Worm (Caenorhabditis elegans) whole organism, L4 larva: ENCODE measurements around the gene srh-288.

Experiments
- R02D3.7 ChIP-seq: fragments of 150-350 bp; sonication (generic microtip); optimal IDR thresholded peaks from 3 replicates; lab custom pipeline; 2014; ENCODE audit warnings: missing biosample characterization, missing genetic modification characterization
- Y48G9A.11 ChIP-seq: fragments of 200-800 bp; sonication (Bioruptor generic); IDR thresholded peaks from 2 replicates; pipeline ENCODE4 v1.3.6; 2022; ENCODE audit warnings: missing genetic modification reagents, missing genetic modification characterization, missing compliant biosample characterization
- aha-1 ChIP-seq: fragments of 150-350 bp; peaks from one replicate; lab custom pipeline; 2014; ENCODE audit warnings: missing biosample characterization, missing genetic modification characterization
- aly-2 ChIP-seq: sonication (generic microtip); optimal IDR thresholded peaks from 2 replicates; lab custom pipeline; 2018; ENCODE audit warnings: missing biosample characterization, missing genetic modification characterization
- attf-4 ChIP-seq: sonication (generic microtip); optimal IDR thresholded peaks from 3 replicates; lab custom pipeline; 2017; ENCODE audit warnings: missing biosample characterization, missing genetic modification characterization
- ceh-32 ChIP-seq: sonication (generic microtip); optimal IDR thresholded peaks from 2 replicates; lab custom pipeline; 2016; ENCODE audit warnings: mild to moderate bottlenecking, missing genetic modification characterization, missing compliant biosample characterization; ENCODE audit not compliant: poor library complexity
- ceh-44 ChIP-seq: fragments of 200-800 bp; sonication (Bioruptor generic); IDR thresholded peaks from 2 replicates; pipeline ENCODE4 v1.3.6; 2022; ENCODE audit warnings: missing genetic modification reagents, missing genetic modification characterization, missing compliant biosample characterization
- ceh-82 ChIP-seq: sonication (generic microtip); optimal IDR thresholded peaks from 2 replicates; lab custom pipeline; 2017; ENCODE audit warnings: missing biosample characterization, missing genetic modification characterization
- cey-2 ChIP-seq: sonication (generic microtip); optimal IDR thresholded peaks from 3 replicates; lab custom pipeline; 2017; ENCODE audit warnings: missing genetic modification characterization, mild to moderate bottlenecking, missing compliant biosample characterization, antibody characterized with exemption, borderline replicate concordance; ENCODE audit not compliant: insufficient read depth
- daf-19 ChIP-seq: fragments of 200-800 bp; sonication (Bioruptor generic); conservative IDR thresholded peaks from 2 replicates; pipeline ENCODE4 v1.3.6; 2022; ENCODE audit warnings: missing genetic modification characterization, missing compliant biosample characterization
- daf-8 ChIP-seq: fragments of 200-800 bp; sonication (Bioruptor generic); IDR thresholded peaks from 2 replicates; pipeline ENCODE4 v1.3.6; 2022; ENCODE audit warnings: missing genetic modification characterization, missing compliant biosample characterization
- dve-1 ChIP-seq: sonication (generic microtip); optimal IDR thresholded peaks from 2 replicates; lab custom pipeline; 2017; ENCODE audit warnings: antibody characterized with exemption, mild to moderate bottlenecking, missing genetic modification characterization, missing compliant biosample characterization; ENCODE audit not compliant: insufficient read depth
- egl-27 ChIP-seq: sonication (generic microtip); optimal IDR thresholded peaks from 3 replicates; lab custom pipeline; 2017; ENCODE audit warnings: missing biosample characterization, missing genetic modification reagents, missing genetic modification characterization
- lin-29 ChIP-seq: fragments of 200-800 bp; sonication (Bioruptor generic); IDR thresholded peaks from 2 replicates; pipeline ENCODE4 v1.3.6; 2022; ENCODE audit warnings: missing genetic modification reagents, missing genetic modification characterization, missing compliant biosample characterization
- lin-38 ChIP-seq: fragments of 200-800 bp; sonication (Bioruptor generic); IDR thresholded peaks from 2 replicates; pipeline ENCODE4 v1.3.6; 2022; ENCODE audit warnings: missing genetic modification reagents, missing genetic modification characterization, missing compliant biosample characterization
- lin-39 ChIP-seq: fragments of 150-350 bp; optimal IDR thresholded peaks from 2 replicates; lab custom pipeline; 2014; ENCODE audit warnings: missing biosample characterization, missing genetic modification reagents, missing genetic modification characterization
- lsy-2 ChIP-seq, 2 experiments: fragments of 150-350 bp in 1 of 2; sonication (generic microtip) in 1 of 2; optimal IDR thresholded peaks; 2 replicates each; lab custom pipeline; 2014 to 2017; ENCODE audit warnings: missing biosample characterization in 2 of 2, missing genetic modification characterization in 2 of 2
- mdl-1 ChIP-seq, 2 experiments: fragments of 150-350 bp in 1 of 2; sonication (generic microtip) in 1 of 2; optimal IDR thresholded peaks; 2 replicates each; lab custom pipeline; 2014 to 2017; ENCODE audit warnings: missing biosample characterization in 2 of 2, missing genetic modification characterization in 2 of 2
- mxl-3 ChIP-seq: fragments of 200-800 bp; sonication (Bioruptor generic); optimal IDR thresholded peaks from 2 replicates; lab custom pipeline; 2018; ENCODE audit warnings: mild to moderate bottlenecking, missing genetic modification characterization, missing compliant biosample characterization
- nhr-102 ChIP-seq: sonication (generic microtip); optimal IDR thresholded peaks from 2 replicates; lab custom pipeline; 2016; ENCODE audit warnings: mild to moderate bottlenecking, missing genetic modification characterization, moderate library complexity, missing compliant biosample characterization
- nhr-11 ChIP-seq: fragments of 150-350 bp; optimal IDR thresholded peaks from 2 replicates; lab custom pipeline; 2014; ENCODE audit warnings: missing biosample characterization, missing genetic modification characterization
- nhr-41 ChIP-seq: fragments of 200-800 bp; sonication (Bioruptor generic); IDR thresholded peaks from 2 replicates; pipeline ENCODE4 v1.3.6; 2022; ENCODE audit warnings: missing genetic modification reagents, missing genetic modification characterization, missing compliant biosample characterization
- php-3 ChIP-seq: fragments of 200-800 bp; sonication (Bioruptor generic); IDR thresholded peaks from 2 replicates; pipeline ENCODE4 v1.3.6; 2022; ENCODE audit warnings: missing genetic modification reagents, missing genetic modification characterization, missing compliant biosample characterization
- sdz-12 ChIP-seq: fragments of 200-800 bp; sonication (Bioruptor generic); optimal IDR thresholded peaks from 2 replicates; lab custom pipeline; 2018; ENCODE audit warnings: mild to moderate bottlenecking, missing genetic modification characterization, missing compliant biosample characterization
- skn-1 ChIP-seq: fragments of 150-350 bp; optimal IDR thresholded peaks from 2 replicates; lab custom pipeline; 2014; ENCODE audit warnings: missing biosample characterization, missing genetic modification characterization
- tra-1 ChIP-seq: fragments of 200-800 bp; sonication (Bioruptor generic); IDR thresholded peaks from 2 replicates; pipeline ENCODE4 v1.3.6; 2022; ENCODE audit warnings: missing genetic modification reagents, missing genetic modification characterization, missing compliant biosample characterization
- unc-62 ChIP-seq, 3 experiments: fragments of 150-350 bp in 1 of 3; sonication (generic microtip); optimal IDR thresholded peaks in 2 of 3; peaks in 1 of 3; 1 replicate in 1 of 3; 2 replicates in 2 of 3; lab custom pipeline; 2014 to 2017; ENCODE audit warnings: missing biosample characterization in 3 of 3, missing genetic modification characterization in 3 of 3, missing genetic modification reagents in 3 of 3, missing genotype in 1 of 3
- vab-7 ChIP-seq: fragments of 200-800 bp; sonication (Bioruptor generic); IDR thresholded peaks from 2 replicates; pipeline ENCODE4 v1.3.6; 2022; ENCODE audit warnings: missing genetic modification reagents, missing genetic modification characterization, missing compliant biosample characterization
- zag-1 ChIP-seq: fragments of 150-350 bp; optimal IDR thresholded peaks from 2 replicates; lab custom pipeline; 2014; ENCODE audit warnings: missing biosample characterization, missing genetic modification characterization
- zip-11 ChIP-seq: fragments of 200-800 bp; sonication (Bioruptor generic); IDR thresholded peaks from 2 replicates; pipeline ENCODE4 v1.3.6; 2022; ENCODE audit warnings: missing genetic modification characterization, missing compliant biosample characterization

Gene srh-288

ce11 chrV:17795655-17796054, at the start of gene srh-288:
Gene srh-288 (minus strand): TSS chrV:17795755.
- TF ChIP-seq aly-2 (tag; lab: Kevin White, UChicago) = no peak
- no peak for TF ChIP-seq nhr-41

ce11 chrV:17844106-17844505, 48.6 kb upstream of the srh-288 start, which contains the start of gene srh-286:
Gene srh-286 (minus strand): TSS chrV:17844206.
- TF ChIP-seq ceh-82 (tag; lab: Kevin White, UChicago) (no peak), nhr-102 (tag; lab: Kevin White, UChicago) (no peak), sdz-12 (GFP tag; lab: Kevin White, UChicago) (no peak), egl-27 (tag; lab: Kevin White, UChicago) (no peak), lin-29 (GFP tag; lab: Robert Waterston, UW) (no peak), mxl-3 (GFP tag; lab: Kevin White, UChicago) (no peak), vab-7 (no peak), lin-39 (tag; lab: Kevin White, UChicago) (no peak), daf-19 (no peak), attf-4 (no peak), zag-1 (no peak)

ce11 chrV:17831350-17831749, 35.8 kb upstream of the srh-288 start, which contains the start of gene srh-303:
Gene srh-303 (plus strand): TSS chrV:17831650.
- no peak for TF ChIP-seq nhr-41

ce11 chrV:17828310-17828709, 32.8 kb upstream of the srh-288 start, which contains the start of gene srh-304:
Gene srh-304 (plus strand): TSS chrV:17828610.
- no peak for TF ChIP-seq daf-8 (GFP tag; lab: Robert Waterston, UW)
- TF ChIP-seq nhr-11 (tag; lab: Kevin White, UChicago) = no peak
- TF ChIP-seq mdl-1 (tag; optimal IDR thresholded peaks at IDR 0.05; lab: Kevin White, UChicago) = no peak
- no peak for TF ChIP-seq tra-1 (GFP tag; lab: Robert Waterston, UW)
- TF ChIP-seq lsy-2 (tag; optimal IDR thresholded peaks at IDR 0.05; lab: Kevin White, UChicago) = no peak
- TF ChIP-seq php-3 = no peak
- TF ChIP-seq ceh-32 (tag; lab: Kevin White, UChicago) = no peak
- TF ChIP-seq R02D3.7 (tag; lab: Kevin White, UChicago) = no peak
- TF ChIP-seq dve-1 (tag; lab: Kevin White, UChicago) = no peak
- TF ChIP-seq ceh-44 (GFP tag; lab: Robert Waterston, UW) = no peak
- no peak for TF ChIP-seq zip-11
- no peak for TF ChIP-seq Y48G9A.11 (GFP tag; lab: Robert Waterston, UW)
- TF ChIP-seq skn-1 (tag; lab: Kevin White, UChicago) = no peak
- no peak for TF ChIP-seq lin-38 (GFP tag; lab: Robert Waterston, UW)

- TF ChIP-seq aha-1 (tag; lab: Kevin White, UChicago) = peak; percentile 42
Measured at ce11 chrV:17826325-17826724, 30.8 kb upstream of the srh-288 start.

DNA sequence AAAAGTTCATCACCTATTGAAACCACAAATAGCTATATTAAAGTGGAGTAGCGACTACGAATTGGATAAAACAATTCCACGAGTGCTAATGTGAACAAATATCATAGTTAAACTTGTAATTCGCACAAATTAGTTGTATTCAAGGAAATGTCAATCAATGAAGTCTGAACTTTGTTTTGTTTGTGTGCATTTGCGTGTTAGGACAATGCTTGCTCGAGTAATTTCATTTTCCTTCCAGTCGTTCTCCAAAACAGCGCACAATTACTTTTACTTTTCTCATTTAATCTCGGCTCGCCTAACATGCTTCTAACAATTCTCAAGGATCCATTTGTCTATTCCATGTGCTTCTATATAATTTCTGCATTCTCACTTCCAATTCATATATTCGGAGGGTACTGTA, 29.1 kb upstream of the srh-288 start, which contains the start of gene srh-301:
Gene srh-301, plus strand, starts transcription at position 301 of the 400 bp plus-strand sequence.
- TF ChIP-seq cey-2 (tag; lab: Kevin White, UChicago) = no peak
- peak in 1 of 2 experiments; percentile 54 for TF ChIP-seq unc-62 (GFP tag; optimal IDR thresholded peaks at IDR 0.05 in 1 of 2; lab: Kevin White, UChicago)
- TF ChIP-seq unc-62 (tag; optimal IDR thresholded peaks at IDR 0.05; lab: Kevin White, UChicago) = no peak
